Worm (Caenorhabditis elegans) whole organism, midembryonic: Measurements from ENCODE around the gene hpo-28.

Experiments used
- T22C8.4 ChIP-seq: fragments of 200-800 bp; sonication (Bioruptor generic); IDR thresholded peaks from 2 replicates; pipeline ENCODE4 v1.3.6; 2022; ENCODE audit warnings: missing genetic modification characterization, missing compliant biosample characterization
- cog-1 ChIP-seq: sonication (generic microtip); optimal IDR thresholded peaks from 2 replicates; lab custom pipeline; 2016; ENCODE audit warnings: missing genetic modification characterization, missing compliant biosample characterization
- flt-1 ChIP-seq: fragments of 200-800 bp; sonication (Bioruptor generic); IDR thresholded peaks from 2 replicates; pipeline ENCODE4 v1.3.6; 2022; ENCODE audit warnings: missing genetic modification characterization, missing compliant biosample characterization
- klf-2 ChIP-seq: fragments of 200-800 bp; sonication (Bioruptor generic); conservative IDR thresholded peaks from 2 replicates; pipeline ENCODE4 v1.3.6; 2022; ENCODE audit warnings: missing genetic modification reagents, missing genetic modification characterization, missing compliant biosample characterization
- med-1 ChIP-seq: sonication (generic microtip); optimal IDR thresholded peaks from 2 replicates; lab custom pipeline; 2017; ENCODE audit warnings: missing genetic modification characterization, mild to moderate bottlenecking, missing compliant biosample characterization, antibody characterized with exemption, missing genetic modification reagents; ENCODE audit not compliant: insufficient read depth
- ref-1 ChIP-seq: fragments of 200-800 bp; sonication (Bioruptor generic); conservative IDR thresholded peaks from 2 replicates; pipeline ENCODE4 v1.3.6; 2022; ENCODE audit warnings: missing genetic modification reagents, missing genetic modification characterization, missing compliant biosample characterization
- tab-1 ChIP-seq: fragments of 200-800 bp; sonication (Bioruptor generic); IDR thresholded peaks from 2 replicates; pipeline ENCODE4 v1.3.6; 2022; ENCODE audit warnings: missing genetic modification characterization, missing compliant biosample characterization
- ztf-23 ChIP-seq: fragments of 200-800 bp; sonication (Bioruptor generic); IDR thresholded peaks from 2 replicates; pipeline ENCODE4 v1.3.6; 2022; ENCODE audit warnings: missing genetic modification reagents, missing genetic modification characterization, missing compliant biosample characterization
- ztf-29 ChIP-seq: fragments of 200-800 bp; sonication (Bioruptor generic); IDR thresholded peaks from 2 replicates; pipeline ENCODE4 v1.3.6; 2022; ENCODE audit warnings: missing genetic modification reagents, missing genetic modification characterization, missing compliant biosample characterization

The hpo-28 gene

DNA sequence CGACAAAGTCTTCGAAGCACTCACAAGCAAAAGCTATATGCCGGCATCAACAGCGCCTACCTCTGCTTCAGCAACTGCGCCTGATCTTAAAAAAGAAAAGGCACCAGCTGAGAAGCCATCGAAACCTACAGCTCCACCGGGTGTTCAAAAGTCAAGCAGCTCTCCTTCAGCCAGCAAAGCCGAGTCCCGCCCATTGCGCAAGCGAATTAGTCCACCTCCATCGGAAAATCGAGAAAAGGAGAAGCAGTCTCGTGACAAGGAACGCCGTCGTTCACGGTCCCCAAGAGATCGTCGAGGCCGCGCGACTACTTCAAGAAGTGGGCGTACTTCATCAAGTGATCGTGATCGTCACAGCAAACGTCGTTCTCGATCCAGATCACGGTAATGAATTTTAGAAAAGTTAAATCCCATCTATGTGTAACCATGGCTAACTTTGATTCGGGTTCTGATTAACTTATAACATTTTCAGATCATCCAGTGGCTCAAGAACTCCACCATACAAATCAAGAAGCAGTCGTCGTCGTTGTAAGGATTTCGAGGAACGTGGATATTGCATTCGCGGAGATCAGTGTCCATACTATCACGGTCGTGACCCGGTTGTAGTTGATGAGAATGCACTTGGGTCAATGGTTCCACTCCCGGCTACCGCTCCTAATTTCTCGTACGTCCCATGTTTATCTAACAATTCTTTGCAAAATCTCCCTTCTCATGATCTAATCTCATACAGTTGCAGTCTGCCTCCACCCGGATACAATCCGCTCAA lies 2.9 kb upstream of the hpo-28 start:
- no peak for TF ChIP-seq ref-1

DNA sequence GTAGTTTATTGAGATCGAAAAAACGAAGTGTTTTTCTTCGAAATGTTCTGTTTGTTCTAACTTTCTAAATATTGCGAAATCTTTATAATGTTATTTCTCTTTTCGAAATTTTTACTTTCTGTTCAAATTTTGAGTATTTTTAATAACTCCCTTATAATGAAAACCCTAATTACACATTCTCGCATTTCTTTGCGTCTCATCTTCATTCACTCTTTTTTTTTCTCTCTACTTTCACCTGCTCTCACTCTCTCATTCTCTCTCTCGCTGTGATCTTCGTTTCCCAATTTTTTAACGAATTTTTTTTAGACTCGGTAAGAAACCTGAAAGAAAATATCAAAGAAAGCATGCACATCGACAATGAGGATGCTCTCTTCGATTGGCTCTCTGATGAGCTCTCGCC lies 2.1 kb upstream of the hpo-28 start, which contains the start of gene rbm-26:
rbm-26 (plus strand) TSS at position 301 of the 400 bp plus-strand sequence.
- no peak for TF ChIP-seq tab-1
- TF ChIP-seq cog-1 (tag; lab: Kevin White, UChicago), result no peak
- no peak for TF ChIP-seq med-1 (GFP tag; lab: Kevin White, UChicago)
- TF ChIP-seq ref-1, result no peak
- no peak for TF ChIP-seq T22C8.4 (GFP tag; lab: Robert Waterston, UW)
- TF ChIP-seq ztf-23 (GFP tag; lab: Robert Waterston, UW), result no peak
- no peak for TF ChIP-seq ztf-29 (GFP tag; lab: Robert Waterston, UW)
- no peak for TF ChIP-seq klf-2 (GFP tag; lab: Robert Waterston, UW)
- no peak for TF ChIP-seq flt-1

ce11 chrIII:5710676-5711075 lies 1.6 kb upstream of the hpo-28 start:
- no peak for TF ChIP-seq T22C8.4 (GFP tag; lab: Robert Waterston, UW)
- no peak for TF ChIP-seq flt-1
- TF ChIP-seq ztf-29 (GFP tag; lab: Robert Waterston, UW), result no peak
- no peak for TF ChIP-seq med-1 (GFP tag; lab: Kevin White, UChicago)
- no peak for TF ChIP-seq cog-1 (tag; lab: Kevin White, UChicago)
- no peak for TF ChIP-seq ztf-23 (GFP tag; lab: Robert Waterston, UW)
- TF ChIP-seq klf-2 (GFP tag; lab: Robert Waterston, UW), result no peak
- TF ChIP-seq ref-1, result no peak
- no peak for TF ChIP-seq tab-1

DNA sequence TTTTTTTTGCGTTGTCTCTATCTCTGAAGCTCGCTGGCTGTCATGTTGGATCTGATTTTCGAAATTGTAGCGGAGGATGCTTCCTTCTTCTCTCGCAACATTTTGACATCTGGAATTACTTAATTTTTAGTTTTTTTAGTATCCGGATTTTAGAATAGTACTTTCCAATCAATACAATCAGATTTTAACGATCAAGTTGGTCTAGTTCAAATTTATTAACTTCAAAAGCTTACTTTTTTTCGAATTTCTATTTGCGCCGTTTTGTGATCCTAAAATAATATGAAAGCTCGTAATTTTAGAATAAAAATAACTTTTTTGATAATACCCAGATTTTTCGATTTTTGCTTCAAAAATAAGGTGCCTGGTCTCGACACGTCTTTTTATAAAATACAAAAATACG lies 921 bp upstream of the hpo-28 start, which contains the start of gene B0336.12:
B0336.12 (minus strand) TSS at position 101 of the 400 bp plus-strand sequence.
- TF ChIP-seq ref-1 (no peak), cog-1 (tag; lab: Kevin White, UChicago) (no peak), T22C8.4 (GFP tag; lab: Robert Waterston, UW) (no peak), med-1 (GFP tag; lab: Kevin White, UChicago) (no peak), ztf-29 (GFP tag; lab: Robert Waterston, UW) (no peak), tab-1 (no peak)

DNA sequence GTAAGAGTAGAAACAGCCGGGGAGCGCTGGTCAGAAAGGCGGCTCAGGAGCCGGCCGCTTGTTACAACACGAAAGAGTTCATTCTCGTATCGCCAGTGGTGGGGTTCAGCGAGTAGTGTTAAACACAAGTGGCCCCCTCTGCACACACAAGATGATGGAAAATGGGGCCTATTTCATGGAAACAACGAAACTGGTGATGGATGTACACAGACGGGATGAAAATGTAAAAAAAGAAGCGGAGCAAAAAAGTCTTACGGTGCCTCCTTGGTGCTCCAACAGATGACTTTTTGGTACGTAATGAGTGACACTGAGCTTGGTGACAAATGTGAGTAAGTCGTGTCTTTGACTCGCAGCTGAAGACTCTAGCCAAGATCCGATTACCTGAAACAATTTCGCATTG lies 1.1 kb downstream of the hpo-28 start:
- TF ChIP-seq T22C8.4 (GFP tag; lab: Robert Waterston, UW) (no peak), cog-1 (tag; lab: Kevin White, UChicago) (no peak), flt-1 (no peak), klf-2 (GFP tag; lab: Robert Waterston, UW) (no peak), tab-1 (no peak), med-1 (GFP tag; lab: Kevin White, UChicago) (no peak), ztf-29 (GFP tag; lab: Robert Waterston, UW) (no peak), ref-1 (no peak), ztf-23 (GFP tag; lab: Robert Waterston, UW) (no peak)

- no peak for TF ChIP-seq flt-1
- TF ChIP-seq cog-1 (tag; lab: Kevin White, UChicago), result no peak
- no peak for TF ChIP-seq klf-2 (GFP tag; lab: Robert Waterston, UW)
- TF ChIP-seq ref-1, result no peak
- no peak for TF ChIP-seq ztf-29 (GFP tag; lab: Robert Waterston, UW)
- TF ChIP-seq tab-1, result no peak
- no peak for TF ChIP-seq ztf-23 (GFP tag; lab: Robert Waterston, UW)
- no peak for TF ChIP-seq med-1 (GFP tag; lab: Kevin White, UChicago)
- no peak for TF ChIP-seq T22C8.4 (GFP tag; lab: Robert Waterston, UW)
These were observed 1.6 kb downstream of the hpo-28 start for ce11 chrIII:5707546-5707945.

DNA sequence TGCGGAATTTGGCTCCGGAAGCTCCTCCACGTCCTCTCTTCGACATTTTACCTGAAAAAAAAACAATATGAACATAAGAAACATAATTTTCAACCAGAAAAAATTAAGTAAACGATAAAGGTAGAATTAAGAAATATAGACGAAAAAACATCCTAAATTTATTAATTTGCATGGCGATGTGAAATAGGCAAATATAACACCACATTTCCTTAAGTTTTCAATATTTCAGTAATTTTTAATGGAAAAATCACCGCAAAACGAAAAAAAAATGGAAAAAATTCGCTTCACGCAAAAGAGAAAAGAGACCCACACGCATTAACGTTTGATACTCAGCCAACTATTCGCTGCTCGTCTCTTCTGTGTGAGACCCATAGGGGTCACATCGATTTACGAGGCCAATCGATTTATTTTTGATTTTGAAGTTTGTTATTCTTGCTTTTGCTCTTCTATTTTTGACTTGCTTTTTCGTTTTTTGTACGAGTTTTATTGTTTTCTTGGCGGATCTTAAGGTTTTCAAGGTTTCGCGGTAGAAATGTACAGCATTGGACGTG lies 3.0 kb downstream of the hpo-28 start, which contains the start of gene rpl-23:
rpl-23 (minus strand) TSS at position 51 of the 551 bp plus-strand sequence.
- TF ChIP-seq flt-1, result peak; percentile 66
- no peak for TF ChIP-seq ztf-29 (GFP tag; lab: Robert Waterston, UW)
- TF ChIP-seq cog-1 (tag; lab: Kevin White, UChicago), result peak; percentile 54
- no peak for TF ChIP-seq ref-1
- TF ChIP-seq T22C8.4 (GFP tag; lab: Robert Waterston, UW), result peak; percentile 96

- no peak for TF ChIP-seq ztf-29 (GFP tag; lab: Robert Waterston, UW)
- no peak for TF ChIP-seq T22C8.4 (GFP tag; lab: Robert Waterston, UW)
- TF ChIP-seq flt-1, result no peak
- no peak for TF ChIP-seq cog-1 (tag; lab: Kevin White, UChicago)
- no peak for TF ChIP-seq ref-1
- no peak for TF ChIP-seq ztf-23 (GFP tag; lab: Robert Waterston, UW)
- no peak for TF ChIP-seq med-1 (GFP tag; lab: Kevin White, UChicago)
These were observed 3.8 kb downstream of the hpo-28 start, which contains the start of gene swp-1 for ce11 chrIII:5705228-5705888. Gene swp-1, minus strand, starts transcription at chrIII:5705525.

ce11 chrIII:5701491-5701890 lies 7.6 kb downstream of the hpo-28 start:
- TF ChIP-seq tab-1 (no peak), T22C8.4 (GFP tag; lab: Robert Waterston, UW) (no peak), cog-1 (tag; lab: Kevin White, UChicago) (no peak), flt-1 (no peak)
